Fruit fly (Drosophila melanogaster) whole organism, embryonic: ENCODE results near the gene Ac78C.

Experiments used
- BEAF-32 ChIP-seq: fragments of 200-800 bp; sonication (Bioruptor generic); optimal IDR thresholded peaks from 3 replicates; lab custom pipeline; 2017; ENCODE audit warnings: missing biosample characterization, missing genetic modification characterization, mild to moderate bottlenecking, moderate library complexity, missing genetic modification reagents
- CG1024 ChIP-seq: fragments of 200-800 bp; sonication (Bioruptor generic); IDR thresholded peaks from 2 replicates; pipeline ENCODE4 v1.3.6; 2022; ENCODE audit warnings: missing biosample characterization, missing genetic modification characterization
- CG11504 ChIP-seq: fragments of 200-800 bp; sonication (Bioruptor generic); optimal IDR thresholded peaks from 3 replicates; lab custom pipeline; 2019; ENCODE audit warnings: missing biosample characterization, mild to moderate bottlenecking, missing genetic modification characterization, moderate library complexity
- CG12769 ChIP-seq: fragments of 200-800 bp; sonication (Bioruptor generic); optimal IDR thresholded peaks from 2 replicates; lab custom pipeline; 2019; ENCODE audit warnings: missing biosample characterization, mild to moderate bottlenecking, missing genetic modification characterization, moderate library complexity
- CG13775 ChIP-seq: fragments of 200-800 bp; sonication (Bioruptor generic); optimal IDR thresholded peaks from 3 replicates; lab custom pipeline; 2017; ENCODE audit warnings: missing biosample characterization, mild to moderate bottlenecking, missing genetic modification characterization
- CG14441 ChIP-seq: fragments of 200-800 bp; sonication (Bioruptor generic); IDR thresholded peaks from 2 replicates; pipeline ENCODE4 v1.3.6; 2022; ENCODE audit warnings: missing biosample characterization, missing genetic modification characterization
- CG14860 ChIP-seq: fragments of 200-800 bp; sonication (Bioruptor generic); IDR thresholded peaks from 3 replicates; pipeline ENCODE4 v1.3.6; 2022; ENCODE audit warnings: missing biosample characterization, missing genetic modification characterization; ENCODE audit not compliant: partially characterized antibody
- CG15514 ChIP-seq: fragments of 200-800 bp; sonication (Bioruptor generic); optimal IDR thresholded peaks from 3 replicates; lab custom pipeline; 2017; ENCODE audit warnings: missing biosample characterization, missing genetic modification characterization, mild to moderate bottlenecking, moderate library complexity, missing genetic modification reagents
- CG1603 ChIP-seq: fragments of 200-800 bp; sonication (Bioruptor generic); optimal IDR thresholded peaks from 2 replicates; lab custom pipeline; 2019; ENCODE audit warnings: missing biosample characterization, mild to moderate bottlenecking, missing genetic modification characterization, moderate library complexity
- CG16813 ChIP-seq: fragments of 200-800 bp; sonication (Bioruptor generic); IDR thresholded peaks from 3 replicates; pipeline ENCODE4 v1.3.6; 2022; ENCODE audit warnings: missing biosample characterization, missing genetic modification characterization; ENCODE audit not compliant: partially characterized antibody
- CG17361 ChIP-seq: fragments of 200-800 bp; sonication (Bioruptor generic); IDR thresholded peaks from 3 replicates; pipeline ENCODE4 v1.3.6; 2022; ENCODE audit warnings: missing biosample characterization, missing genetic modification characterization
- CG17802 ChIP-seq: fragments of 200-800 bp; sonication (Bioruptor generic); optimal IDR thresholded peaks from 2 replicates; lab custom pipeline; 2018; ENCODE audit warnings: missing biosample characterization, mild to moderate bottlenecking, missing genetic modification characterization, moderate library complexity
- CG18011 ChIP-seq: fragments of 200-800 bp; sonication (Bioruptor generic); optimal IDR thresholded peaks from 2 replicates; lab custom pipeline; 2017; ENCODE audit warnings: missing biosample characterization, missing genetic modification characterization, mild to moderate bottlenecking, moderate library complexity, missing genotype
- CG2116 ChIP-seq: fragments of 200-800 bp; sonication (Bioruptor generic); optimal IDR thresholded peaks from 3 replicates; lab custom pipeline; 2018; ENCODE audit warnings: missing biosample characterization, mild to moderate bottlenecking, missing genetic modification characterization
- CG2199 ChIP-seq: fragments of 200-800 bp; sonication (Bioruptor generic); IDR thresholded peaks from 3 replicates; pipeline ENCODE4 v1.3.6; 2022; ENCODE audit warnings: missing biosample characterization, missing genetic modification characterization
- CG3847 ChIP-seq: fragments of 200-800 bp; sonication (Bioruptor generic); IDR thresholded peaks from 2 replicates; pipeline ENCODE4 v1.3.6; 2022; ENCODE audit warnings: missing biosample characterization, missing genetic modification characterization
- CG5180 ChIP-seq: fragments of 200-800 bp; sonication (Bioruptor generic); optimal IDR thresholded peaks from 3 replicates; lab custom pipeline; 2017; ENCODE audit warnings: missing biosample characterization, missing genetic modification characterization, mild to moderate bottlenecking, moderate library complexity, missing genetic modification reagents
- CG8290 ChIP-seq, 3 experiments: fragments of 200-800 bp; sonication (Bioruptor generic); optimal IDR thresholded peaks; 2 replicates each; lab custom pipeline; 2016 to 2019; ENCODE audit warnings: missing biosample characterization in 3 of 3, missing genetic modification characterization in 3 of 3, mild to moderate bottlenecking in 2 of 3, moderate library complexity in 1 of 3
- D19A ChIP-seq: fragments of 200-800 bp; optimal IDR thresholded peaks from 3 replicates; lab custom pipeline; 2019; ENCODE audit warnings: missing biosample characterization, mild to moderate bottlenecking, missing genetic modification characterization, moderate library complexity
- Doc2 ChIP-seq: fragments of 200-800 bp; sonication (Bioruptor generic); IDR thresholded peaks from 2 replicates; pipeline ENCODE4 v1.3.6; 2022; ENCODE audit warnings: missing biosample characterization, missing genetic modification characterization
- Doc3 ChIP-seq: fragments of 200-800 bp; sonication (Bioruptor generic); IDR thresholded peaks from 3 replicates; pipeline ENCODE4 v1.3.6; 2022; ENCODE audit warnings: missing biosample characterization, missing genetic modification characterization; ENCODE audit not compliant: partially characterized antibody
- Gug ChIP-seq: fragments of 200-800 bp; sonication (Bioruptor generic); IDR thresholded peaks from 4 replicates; pipeline ENCODE4 v1.3.6; 2022; ENCODE audit warnings: missing biosample characterization, missing genetic modification characterization
- Hr51 ChIP-seq, 2 experiments: fragments of 200-800 bp; sonication (Bioruptor generic); optimal IDR thresholded peaks; 2 replicates in 1 of 2; 3 replicates in 1 of 2; lab custom pipeline; 2016 to 2018; ENCODE audit warnings: missing biosample characterization in 2 of 2, missing genetic modification characterization in 2 of 2, mild to moderate bottlenecking in 1 of 2, moderate library complexity in 1 of 2
- Med ChIP-seq: fragments of 200-800 bp; sonication (Bioruptor generic); peaks from one replicate; lab custom pipeline; 2016; ENCODE audit warnings: missing biosample characterization, missing genetic modification characterization, mild to moderate bottlenecking, inconsistent platforms, moderate library complexity
- Neu2 ChIP-seq: fragments of 200-800 bp; sonication (Bioruptor generic); optimal IDR thresholded peaks from 3 replicates; lab custom pipeline; 2016; ENCODE audit warnings: missing biosample characterization, missing genetic modification characterization, borderline replicate concordance
- Oaz ChIP-seq: fragments of 200-800 bp; sonication (Bioruptor generic); IDR thresholded peaks from 2 replicates; pipeline ENCODE4 v1.3.6; 2022; ENCODE audit warnings: missing biosample characterization, missing genetic modification characterization
- abd-A ChIP-seq: fragments of 200-800 bp; sonication (Bioruptor generic); optimal IDR thresholded peaks from 3 replicates; lab custom pipeline; 2019; ENCODE audit warnings: missing biosample characterization, mild to moderate bottlenecking, missing genetic modification characterization, moderate library complexity
- ase ChIP-seq: fragments of 200-800 bp; sonication (Bioruptor generic); IDR thresholded peaks from 3 replicates; pipeline ENCODE4 v1.3.6; 2022; ENCODE audit warnings: missing biosample characterization, missing genetic modification characterization
- bbx ChIP-seq: fragments of 200-800 bp; sonication (Bioruptor generic); IDR thresholded peaks from 2 replicates; pipeline ENCODE4 v1.3.6; 2022; ENCODE audit warnings: missing biosample characterization, missing genetic modification characterization; ENCODE audit not compliant: partially characterized antibody
- chm ChIP-seq: fragments of 200-800 bp; sonication (Bioruptor generic); IDR thresholded peaks from 2 replicates; pipeline ENCODE4 v1.3.6; 2022; ENCODE audit warnings: missing biosample characterization, missing genetic modification characterization
- dati ChIP-seq: fragments of 200-800 bp; sonication (Bioruptor generic); IDR thresholded peaks from 2 replicates; pipeline ENCODE4 v1.3.6; 2022; ENCODE audit warnings: missing biosample characterization, missing genetic modification characterization
- dysf ChIP-seq: fragments of 200-800 bp; sonication (Bioruptor generic); IDR thresholded peaks from 3 replicates; pipeline ENCODE4 v1.3.6; 2022; ENCODE audit warnings: missing biosample characterization, missing genetic modification characterization
- fd102C ChIP-seq: fragments of 200-800 bp; sonication (Bioruptor generic); optimal IDR thresholded peaks from 2 replicates; lab custom pipeline; 2018; ENCODE audit warnings: missing biosample characterization, mild to moderate bottlenecking, missing genetic modification characterization, moderate library complexity
- fd96Cb ChIP-seq: fragments of 200-800 bp; sonication (Bioruptor generic); optimal IDR thresholded peaks from 2 replicates; lab custom pipeline; 2018; ENCODE audit warnings: missing biosample characterization, mild to moderate bottlenecking, missing genetic modification characterization, moderate library complexity
- fru ChIP-seq: fragments of >200 bp; optimal IDR thresholded peaks from 2 replicates; lab custom pipeline; 2017
- h ChIP-seq: fragments of >200 bp; optimal IDR thresholded peaks from 2 replicates; lab custom pipeline; 2017
- ham ChIP-seq: fragments of 200-800 bp; sonication (Bioruptor generic); IDR thresholded peaks from 2 replicates; pipeline ENCODE4 v1.3.6; 2022; ENCODE audit warnings: missing biosample characterization, missing genetic modification characterization
- lmd ChIP-seq: fragments of 200-800 bp; sonication (Bioruptor generic); IDR thresholded peaks from 2 replicates; pipeline ENCODE4 v1.3.6; 2022; ENCODE audit warnings: missing biosample characterization, missing genetic modification characterization
- pita ChIP-seq: fragments of 200-800 bp; sonication (Bioruptor generic); optimal IDR thresholded peaks from 2 replicates; lab custom pipeline; 2017; ENCODE audit warnings: missing biosample characterization, mild to moderate bottlenecking, missing genetic modification characterization
- prd ChIP-seq, 3 experiments: fragments of >200 bp in 2 of 3; fragments of 200-800 bp in 1 of 3; sonication (Bioruptor generic) in 1 of 3; optimal IDR thresholded peaks in 2 of 3; IDR thresholded peaks in 1 of 3; 2 replicates in 2 of 3; 3 replicates in 1 of 3; pipeline versions ENCODE4 v1.3.6 to Lab custom; 2017 to 2022; ENCODE audit warnings: missing biosample characterization in 1 of 3, missing genetic modification characterization in 1 of 3
- sc ChIP-seq, 3 experiments: fragments of >200 bp in 2 of 3; fragments of 200-800 bp in 1 of 3; sonication (Bioruptor generic) in 1 of 3; optimal IDR thresholded peaks; 2 replicates in 2 of 3; 3 replicates in 1 of 3; lab custom pipeline; 2017; ENCODE audit warnings: mild to moderate bottlenecking in 1 of 3, missing biosample characterization in 1 of 3, missing genetic modification characterization in 1 of 3, missing genetic modification reagents in 1 of 3
- sens ChIP-seq: fragments of 200-800 bp; sonication (Bioruptor generic); peaks from one replicate; lab custom pipeline; 2016; ENCODE audit warnings: missing biosample characterization, missing genetic modification characterization
- sens-2 ChIP-seq: fragments of 200-800 bp; sonication (Bioruptor generic); IDR thresholded peaks from 2 replicates; pipeline ENCODE4 v1.3.6; 2022; ENCODE audit warnings: missing biosample characterization, missing genetic modification characterization
- slp2 ChIP-seq: fragments of 200-800 bp; sonication (Bioruptor generic); optimal IDR thresholded peaks from 2 replicates; lab custom pipeline; 2016; ENCODE audit warnings: missing biosample characterization, missing genetic modification characterization
- sna ChIP-seq: fragments of 200-800 bp; sonication (Bioruptor generic); IDR thresholded peaks from 2 replicates; pipeline ENCODE4 v1.3.6; 2022; ENCODE audit warnings: missing biosample characterization, missing genetic modification characterization; ENCODE audit not compliant: partially characterized antibody
- sug ChIP-seq: fragments of 200-800 bp; optimal IDR thresholded peaks from 2 replicates; lab custom pipeline; 2019; ENCODE audit warnings: missing biosample characterization, mild to moderate bottlenecking, missing genetic modification characterization, moderate library complexity
- tup ChIP-seq: fragments of 200-800 bp; sonication (Bioruptor generic); optimal IDR thresholded peaks from 2 replicates; lab custom pipeline; 2016; ENCODE audit warnings: missing biosample characterization, mild to moderate bottlenecking, missing genetic modification characterization, moderate library complexity
- yki ChIP-seq: fragments of >200 bp; optimal IDR thresholded peaks from 3 replicates; lab custom pipeline; 2018

The Ac78C gene

dm6 chr3L:21202029-21202776 is 30.5 kb upstream of the Ac78C start (continued):
- TF ChIP-seq chm (GFP tag; lab: Robert Waterston, UW): no peak
- peak; percentile 63 for TF ChIP-seq D19A (tag; lab: Kevin White, UChicago)
- TF ChIP-seq Med (GFP tag; lab: Kevin White, UChicago): peak; percentile 16
- TF ChIP-seq lmd (GFP tag; lab: Robert Waterston, UW): no peak
- TF ChIP-seq slp2 (GFP tag; lab: Kevin White, UChicago): no peak
- TF ChIP-seq CG18011 (GFP tag; lab: Kevin White, UChicago): no peak
- peak; percentile 7 for TF ChIP-seq CG12769 (tag; lab: Kevin White, UChicago)
- TF ChIP-seq CG16813 (GFP tag; lab: Robert Waterston, UW): no peak
- no peak for TF ChIP-seq Oaz (GFP tag; lab: Robert Waterston, UW)
- TF ChIP-seq CG17802 (tag; lab: Kevin White, UChicago): no peak
- TF ChIP-seq CG14860 (GFP tag; lab: Robert Waterston, UW): no peak
- TF ChIP-seq CG1024: no peak
- TF ChIP-seq sug (tag; lab: Kevin White, UChicago): peak; percentile 6
- TF ChIP-seq CG2116 (GFP tag; lab: Kevin White, UChicago): peak; percentile 7
- no peak for TF ChIP-seq CG3847 (GFP tag; lab: Robert Waterston, UW)
- no peak for TF ChIP-seq Gug (GFP tag; lab: Robert Waterston, UW)
- TF ChIP-seq h (lab: Kevin White, UChicago): no peak
- no peak for TF ChIP-seq bbx (GFP tag; lab: Robert Waterston, UW)
- TF ChIP-seq Neu2 (GFP tag; lab: Kevin White, UChicago): no peak
- peak; percentile 35 for TF ChIP-seq pita (GFP tag; lab: Kevin White, UChicago)
- TF ChIP-seq CG8290 (GFP tag; optimal IDR thresholded peaks at IDR 0.05; lab: Kevin White, UChicago): no peak
- TF ChIP-seq CG8290 (tag; optimal IDR thresholded peaks at IDR 0.05; lab: Kevin White, UChicago): peak in 1 of 2 experiments; percentile 18
- TF ChIP-seq Hr51 (GFP tag; optimal IDR thresholded peaks at IDR 0.05; lab: Kevin White, UChicago): no peak
- no peak for TF ChIP-seq sna (GFP tag; lab: Robert Waterston, UW)
- no peak for TF ChIP-seq Doc2 (GFP tag; lab: Robert Waterston, UW)
- TF ChIP-seq CG13775 (GFP tag; lab: Kevin White, UChicago): no peak
- TF ChIP-seq prd (optimal IDR thresholded peaks at IDR 0.05; lab: Kevin White, UChicago): no peak
- TF ChIP-seq prd (GFP tag; IDR thresholded peaks at IDR 0.05; lab: Robert Waterston, UW): no peak
- TF ChIP-seq CG15514 (GFP tag; lab: Kevin White, UChicago): peak; percentile 30
- TF ChIP-seq fd96Cb (tag; lab: Kevin White, UChicago): no peak
- TF ChIP-seq dati (GFP tag; lab: Robert Waterston, UW): no peak
- TF ChIP-seq ham: no peak
- TF ChIP-seq BEAF-32 (GFP tag; lab: Kevin White, UChicago): peak; percentile 1
- no peak for TF ChIP-seq sens-2 (GFP tag; lab: Robert Waterston, UW)
- TF ChIP-seq tup (GFP tag; lab: Kevin White, UChicago): no peak
- TF ChIP-seq ase (GFP tag; lab: Robert Waterston, UW): no peak
- no peak for TF ChIP-seq Doc3
- no peak for TF ChIP-seq abd-A (tag; lab: Kevin White, UChicago)
- no peak for TF ChIP-seq yki (lab: Kevin White, UChicago)
- TF ChIP-seq CG11504: peak; percentile 5
- TF ChIP-seq sc (optimal IDR thresholded peaks at IDR 0.05; lab: Kevin White, UChicago): no peak
- TF ChIP-seq sc (GFP tag; optimal IDR thresholded peaks at IDR 0.05; lab: Kevin White, UChicago): no peak
- no peak for TF ChIP-seq dysf (GFP tag; lab: Robert Waterston, UW)
- peak; percentile 91 for TF ChIP-seq CG2199 (GFP tag; lab: Robert Waterston, UW)
- TF ChIP-seq CG1603 (tag; lab: Kevin White, UChicago): peak; percentile 14
- TF ChIP-seq fd102C (GFP tag; lab: Kevin White, UChicago): no peak
- TF ChIP-seq sens (GFP tag; lab: Kevin White, UChicago): no peak
- TF ChIP-seq fru (lab: Kevin White, UChicago): no peak
- no peak for TF ChIP-seq CG5180 (GFP tag; lab: Kevin White, UChicago)
- TF ChIP-seq CG17361: no peak
- peak; percentile 36; the same call in 1 of the 2 replicates for TF ChIP-seq CG14441 (GFP tag; lab: Robert Waterston, UW)
